Fruit fly (Drosophila melanogaster): ENCODE measurements around the gene Prosbeta7.

- TF ChIP-seq CG8478 (optimal IDR thresholded peaks at IDR 0.05) (no peak), psq (optimal IDR thresholded peaks at IDR 0.05) (no peak), EcR (GFP tag; optimal IDR thresholded peaks at IDR 0.05) (no peak), Dll (optimal IDR thresholded peaks at IDR 0.05) (no peak), pan (optimal IDR thresholded peaks at IDR 0.05) (no peak), usp (GFP tag; optimal IDR thresholded peaks at IDR 0.05) (no peak)
Measured at dm6 chr3R:5317654-5318129, 40.5 kb downstream of the Prosbeta7 start.
